Fruit fly (Drosophila melanogaster): ENCODE results near the gene Clic.

DNA sequence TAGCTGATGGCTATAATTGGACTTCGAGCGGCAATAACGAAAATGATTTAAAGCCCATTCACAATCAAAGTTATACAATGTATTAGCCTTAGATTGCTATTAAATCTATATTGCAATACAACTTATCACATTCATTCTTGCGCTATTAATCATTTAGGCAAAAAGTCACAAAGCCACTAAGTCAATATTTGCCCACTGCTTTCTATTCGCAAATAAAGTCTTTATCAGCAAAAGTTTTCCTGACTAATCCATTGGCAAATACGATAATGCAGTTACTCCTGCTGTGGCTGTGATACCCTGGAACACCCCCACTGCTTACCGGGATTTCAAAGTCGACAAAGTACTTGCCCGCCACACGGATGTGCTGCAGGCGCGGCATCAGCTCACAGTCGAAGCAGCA is 8.0 kb downstream of the Clic start:
- TF ChIP-seq Mio (GFP tag; optimal IDR thresholded peaks at IDR 0.05), result no peak
- no peak for TF ChIP-seq foxo (GFP tag; optimal IDR thresholded peaks at IDR 0.05)
- TF ChIP-seq Dif (GFP tag; optimal IDR thresholded peaks at IDR 0.05; ENCODE audit: partially characterized antibody), result no peak
- TF ChIP-seq N (GFP tag; optimal IDR thresholded peaks at IDR 0.05), result no peak
- no peak for TF ChIP-seq Vsx2 (GFP tag; optimal IDR thresholded peaks at IDR 0.05; ENCODE audit: partially characterized antibody)
- TF ChIP-seq usp (GFP tag; optimal IDR thresholded peaks at IDR 0.05), result no peak
- TF ChIP-seq h (GFP tag; optimal IDR thresholded peaks at IDR 0.05), result no peak
- TF ChIP-seq HLH106 (tag; optimal IDR thresholded peaks at IDR 0.05), result no peak
- TF ChIP-seq OdsH (GFP tag; optimal IDR thresholded peaks at IDR 0.05), result no peak

All from whole organism, wandering third instar larva.